Worm (Caenorhabditis elegans): ENCODE measurements around the gene ccr-4.

DNA sequence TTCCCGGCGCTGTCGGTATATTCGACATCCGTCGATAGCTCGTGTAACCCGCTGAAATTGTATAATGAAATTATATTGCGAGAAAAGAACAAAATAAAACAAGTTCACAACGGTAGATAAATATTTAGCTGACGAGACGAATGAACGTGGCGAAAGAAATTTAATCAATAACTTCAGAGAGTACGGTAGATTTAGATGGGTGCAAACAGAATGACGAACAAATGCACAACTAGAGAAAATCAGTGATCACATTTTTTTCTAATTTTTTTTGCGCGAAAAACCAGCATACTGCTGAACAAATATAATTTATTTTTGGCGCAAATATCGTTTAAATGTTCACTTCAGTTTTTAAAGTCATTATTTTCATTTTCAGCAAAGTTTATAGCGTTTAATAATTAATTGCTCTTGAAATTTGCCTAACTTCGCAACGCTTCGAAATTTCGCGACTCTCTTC is 573 bp upstream of the ccr-4 start, which contains the start of gene sec-24.2:
- TF ChIP-seq cebp-1 (GFP tag; IDR thresholded peaks at IDR 0.05), result no peak
- TF ChIP-seq cebp-1 (tag; optimal IDR thresholded peaks at IDR 0.05), result no peak
- no peak for TF ChIP-seq nhr-80 (tag; optimal IDR thresholded peaks at IDR 0.05)
- TF ChIP-seq nhr-90 (tag; optimal IDR thresholded peaks at IDR 0.05), result no peak
- TF ChIP-seq egrh-3 (GFP tag; IDR thresholded peaks at IDR 0.05), result no peak
- no peak for TF ChIP-seq ztf-28 (GFP tag; IDR thresholded peaks at IDR 0.05)
- no peak for TF ChIP-seq let-526 (GFP tag; IDR thresholded peaks at IDR 0.05)
- TF ChIP-seq madf-3 (GFP tag; IDR thresholded peaks at IDR 0.05), result no peak
- TF ChIP-seq sptf-2 (GFP tag; optimal IDR thresholded peaks at IDR 0.05), result no peak
- TF ChIP-seq Y95B8A.8 (GFP tag; IDR thresholded peaks at IDR 0.05), result 0 out of 2 replicates have a peak, but pooled peaks have one; percentile 22
- peak; percentile 49 for TF ChIP-seq F33H1.4 (GFP tag; IDR thresholded peaks at IDR 0.05)
- no peak for TF ChIP-seq zim-3 (tag; optimal IDR thresholded peaks at IDR 0.05)
- TF ChIP-seq ceh-40 (GFP tag; IDR thresholded peaks at IDR 0.05), result no peak
